Worm (Caenorhabditis elegans): ENCODE measurements around the gene C35D10.7.

ce11 chrIII:4874671-4875070 is 18.7 kb downstream of the C35D10.7 start, which contains the start of gene C35D10.12:
- no peak for TF ChIP-seq ztf-29 (GFP tag; IDR thresholded peaks at IDR 0.05)
- TF ChIP-seq klf-2 (GFP tag; conservative IDR thresholded peaks at IDR 0.05), result no peak
